Worm (Caenorhabditis elegans): Measurements from ENCODE around the gene F59F4.3.

DNA sequence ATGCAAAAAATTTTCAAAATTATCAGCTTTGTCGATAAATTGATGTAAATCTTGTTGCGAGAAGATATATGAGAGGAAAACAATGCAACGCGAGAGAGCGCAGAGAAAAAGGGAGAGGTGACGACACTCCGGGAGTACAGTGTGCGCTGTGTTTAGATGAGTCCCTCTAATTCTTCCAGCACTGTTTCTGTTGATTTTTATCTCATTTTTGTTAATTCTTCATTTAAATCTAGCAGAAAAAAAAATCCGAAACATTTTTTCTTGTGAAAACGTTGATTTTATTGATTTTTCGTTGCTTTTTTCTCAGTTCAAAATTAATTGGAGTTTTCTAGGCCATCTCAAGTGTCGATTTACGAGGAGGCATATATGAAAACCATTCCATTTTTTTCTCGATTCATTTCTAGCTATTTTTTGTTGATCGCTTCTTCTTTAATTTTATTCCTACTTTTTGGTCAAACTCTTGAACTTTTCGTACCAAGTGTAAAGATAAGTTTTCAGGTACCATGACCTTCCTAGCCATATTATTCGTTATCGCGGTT, 2.1 kb upstream of the F59F4.3 start, which contains the start of gene acl-1:
- no peak for TF ChIP-seq tbx-8 (GFP tag; optimal IDR thresholded peaks at IDR 0.05)
- TF ChIP-seq ceh-83 (GFP tag; optimal IDR thresholded peaks at IDR 0.05): peak; percentile 41
- TF ChIP-seq pha-4 (tag; optimal IDR thresholded peaks at IDR 0.05): no peak
- peak; percentile 74 for TF ChIP-seq nhr-237 (tag; optimal IDR thresholded peaks at IDR 0.05)

Data from whole organism, mixed stage, embryonic.